Worm (Caenorhabditis elegans): ENCODE measurements around the gene gpa-1.
A peak's percentile ranks its signal among the peaks of the same experiment; 100 is the strongest.

Gene gpa-1

ce11 chrV:11177577-11177976 is at the start of gene gpa-1:
Gene gpa-1, minus strand, starts transcription at chrV:11177677.
- TF ChIP-seq pes-1 (GFP tag; IDR thresholded peaks at IDR 0.05) (no peak), ama-1 (optimal IDR thresholded peaks at IDR 0.05) (no peak), B0310.2 (tag; optimal IDR thresholded peaks at IDR 0.05) (no peak), tbx-37 (GFP tag; conservative IDR thresholded peaks at IDR 0.05) (no peak), ceh-36 (tag; optimal IDR thresholded peaks at IDR 0.05) (no peak), tra-4 (tag; optimal IDR thresholded peaks at IDR 0.05) (no peak), F13C5.2 (tag; optimal IDR thresholded peaks at IDR 0.05) (no peak), hmg-4 (GFP tag; optimal IDR thresholded peaks at IDR 0.05) (no peak), sea-1 (GFP tag; conservative IDR thresholded peaks at IDR 0.05) (no peak), scrt-1 (GFP tag; IDR thresholded peaks at IDR 0.05) (no peak), hnd-1 (tag; optimal IDR thresholded peaks at IDR 0.05) (no peak), hmbx-1 (tag; optimal IDR thresholded peaks at IDR 0.05) (no peak), ets-7 (tag; optimal IDR thresholded peaks at IDR 0.05) (no peak), ceh-13 (GFP tag; optimal IDR thresholded peaks at IDR 0.05) (no peak), aly-1 (tag; optimal IDR thresholded peaks at IDR 0.05) (no peak), flt-1 (GFP tag; IDR thresholded peaks at IDR 0.05) (no peak), tbx-11 (GFP tag; IDR thresholded peaks at IDR 0.05) (no peak)

- TF ChIP-seq flt-1 (GFP tag; IDR thresholded peaks at IDR 0.05) (no peak), B0310.2 (tag; optimal IDR thresholded peaks at IDR 0.05) (no peak), ets-7 (tag; optimal IDR thresholded peaks at IDR 0.05) (no peak), hnd-1 (tag; optimal IDR thresholded peaks at IDR 0.05) (no peak), pes-1 (GFP tag; IDR thresholded peaks at IDR 0.05) (no peak), hmbx-1 (tag; optimal IDR thresholded peaks at IDR 0.05) (no peak), tra-4 (tag; optimal IDR thresholded peaks at IDR 0.05) (no peak), scrt-1 (GFP tag; IDR thresholded peaks at IDR 0.05) (no peak), ceh-36 (tag; optimal IDR thresholded peaks at IDR 0.05) (no peak)
These were observed 48.5 kb upstream of the gpa-1 start, which contains the start of gene bgal-1 for ce11 chrV:11225981-11226380. Gene bgal-1, minus strand, starts transcription at chrV:11226018.

DNA sequence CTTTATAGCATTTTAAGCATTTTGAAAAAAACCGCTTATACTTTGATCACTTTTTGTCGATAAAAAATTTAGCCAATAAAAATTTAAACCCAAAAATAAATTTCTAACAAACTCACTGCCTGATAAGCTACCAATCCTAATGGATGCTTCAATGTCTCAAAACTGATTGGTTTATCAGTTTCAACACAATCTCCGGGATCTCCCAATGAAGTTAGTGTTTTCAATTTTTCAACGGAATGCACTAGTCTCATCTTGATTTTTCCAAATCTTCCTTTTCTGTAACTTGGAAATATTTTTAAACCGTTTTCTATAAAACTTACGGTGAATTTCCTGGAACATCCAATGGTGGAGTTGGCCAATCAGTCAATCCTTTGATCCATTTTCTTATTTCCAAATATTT is 46.2 kb upstream of the gpa-1 start:
- TF ChIP-seq ceh-36 (tag; optimal IDR thresholded peaks at IDR 0.05) (no peak), pes-1 (GFP tag; IDR thresholded peaks at IDR 0.05) (no peak)

DNA sequence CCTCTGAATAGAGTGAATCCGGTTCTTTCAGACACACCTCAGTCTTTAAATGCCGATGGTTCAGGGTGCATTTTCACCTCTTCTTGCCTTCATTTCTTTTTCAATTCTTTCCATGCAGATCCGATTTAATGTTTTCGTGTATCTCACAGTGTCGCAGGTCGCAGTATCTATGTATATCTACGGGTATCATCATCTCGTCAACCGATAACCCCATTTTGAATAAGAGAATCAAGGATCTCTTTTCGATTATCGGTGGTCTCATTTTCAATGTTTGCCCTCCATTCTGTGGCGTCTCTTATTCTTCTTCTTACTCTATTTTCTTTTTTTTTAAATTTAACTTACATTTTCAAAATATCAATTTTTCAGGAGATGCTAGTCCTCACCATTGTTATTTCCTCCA is 43.5 kb upstream of the gpa-1 start, which contains the start of gene T19B10.2:
Gene T19B10.2 (plus strand): TSS at position 367 of the 400 bp plus-strand sequence.
- no peak for TF ChIP-seq F13C5.2 (tag; optimal IDR thresholded peaks at IDR 0.05)
- no peak for TF ChIP-seq tra-4 (tag; optimal IDR thresholded peaks at IDR 0.05)
- no peak for TF ChIP-seq ceh-36 (tag; optimal IDR thresholded peaks at IDR 0.05)
- TF ChIP-seq tbx-37 (GFP tag; conservative IDR thresholded peaks at IDR 0.05): no peak
- TF ChIP-seq aly-1 (tag; optimal IDR thresholded peaks at IDR 0.05): no peak
- no peak for TF ChIP-seq B0310.2 (tag; optimal IDR thresholded peaks at IDR 0.05)
- TF ChIP-seq ceh-13 (GFP tag; optimal IDR thresholded peaks at IDR 0.05): no peak

ce11 chrV:11220415-11220814 is 42.9 kb upstream of the gpa-1 start:
- no peak for TF ChIP-seq pes-1 (GFP tag; IDR thresholded peaks at IDR 0.05)

DNA sequence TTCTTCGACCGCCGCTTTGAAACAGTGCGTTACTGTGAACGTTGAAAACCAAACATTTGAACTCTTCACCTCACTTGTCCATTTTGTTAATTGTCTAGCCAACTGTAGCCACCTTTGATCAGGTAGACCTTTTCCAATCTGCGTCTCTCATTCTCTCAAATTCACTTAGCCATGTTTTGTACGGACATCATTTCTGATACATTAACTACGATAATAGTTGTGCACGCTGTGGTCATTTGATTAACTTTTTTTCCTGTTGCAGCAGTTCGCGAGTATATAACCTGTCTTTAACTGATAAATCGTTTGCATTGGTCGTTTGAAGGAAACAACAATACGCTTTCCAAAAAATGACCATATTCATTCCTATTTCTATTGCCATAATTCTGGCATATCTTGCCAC is 39.9 kb upstream of the gpa-1 start, which contains the start of gene cyp-29A2:
Gene cyp-29A2 (plus strand): TSS at position 190 of the 400 bp plus-strand sequence.
- no peak for TF ChIP-seq tra-4 (tag; optimal IDR thresholded peaks at IDR 0.05)
- no peak for TF ChIP-seq scrt-1 (GFP tag; IDR thresholded peaks at IDR 0.05)
- TF ChIP-seq ceh-36 (tag; optimal IDR thresholded peaks at IDR 0.05): no peak
- TF ChIP-seq F13C5.2 (tag; optimal IDR thresholded peaks at IDR 0.05): no peak
- TF ChIP-seq aly-1 (tag; optimal IDR thresholded peaks at IDR 0.05): no peak
- TF ChIP-seq hnd-1 (tag; optimal IDR thresholded peaks at IDR 0.05): no peak

DNA sequence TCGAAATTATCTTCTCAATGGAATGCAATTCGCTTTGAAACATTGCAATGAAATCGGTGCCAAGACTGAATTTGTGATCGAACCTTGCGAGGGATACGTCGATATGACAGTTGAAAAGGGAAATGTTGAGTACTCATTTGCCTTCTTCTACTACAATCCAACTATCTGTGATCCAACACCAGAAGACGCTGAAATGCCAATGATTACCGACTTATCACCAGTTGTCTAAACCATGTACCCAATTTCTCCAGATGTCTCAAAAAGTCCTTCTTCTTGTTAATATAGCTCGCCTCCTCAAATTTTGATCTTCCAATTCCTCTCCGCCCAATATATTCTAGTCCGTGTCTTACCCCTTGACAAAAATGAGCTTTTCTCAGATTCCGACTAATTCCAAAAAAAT is 38.7 kb upstream of the gpa-1 start:
- no peak for TF ChIP-seq flt-1 (GFP tag; IDR thresholded peaks at IDR 0.05)
- TF ChIP-seq ets-7 (tag; optimal IDR thresholded peaks at IDR 0.05): no peak
- TF ChIP-seq sea-1 (GFP tag; conservative IDR thresholded peaks at IDR 0.05): no peak
- no peak for TF ChIP-seq tbx-11 (GFP tag; IDR thresholded peaks at IDR 0.05)
- TF ChIP-seq ceh-36 (tag; optimal IDR thresholded peaks at IDR 0.05): no peak

DNA sequence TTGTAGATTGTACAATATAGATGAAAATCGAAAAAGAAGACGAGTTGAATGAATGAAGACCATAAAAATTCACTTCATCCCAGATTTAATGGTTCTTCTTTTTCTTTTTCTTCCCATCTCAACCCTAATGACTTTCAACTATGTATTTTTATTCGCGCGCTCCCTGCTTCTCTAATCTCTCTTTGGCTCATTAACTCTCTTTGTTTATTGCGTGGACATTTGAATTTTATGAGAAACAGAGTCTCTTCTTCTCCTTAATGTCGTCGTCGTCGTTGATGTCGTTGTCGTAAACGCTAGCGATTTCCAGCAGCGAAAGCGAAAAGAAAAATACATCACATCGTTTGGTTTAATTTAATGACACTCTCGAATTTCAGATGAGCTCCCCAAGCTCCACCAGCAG is 37.1 kb upstream of the gpa-1 start:
- TF ChIP-seq sea-1 (GFP tag; conservative IDR thresholded peaks at IDR 0.05) (no peak), hmg-4 (GFP tag; optimal IDR thresholded peaks at IDR 0.05) (no peak)

- TF ChIP-seq ceh-36 (tag; optimal IDR thresholded peaks at IDR 0.05) (peak; percentile 19), flt-1 (GFP tag; IDR thresholded peaks at IDR 0.05) (no peak), scrt-1 (GFP tag; IDR thresholded peaks at IDR 0.05) (no peak), F13C5.2 (tag; optimal IDR thresholded peaks at IDR 0.05) (no peak), tbx-37 (GFP tag; conservative IDR thresholded peaks at IDR 0.05) (no peak), hnd-1 (tag; optimal IDR thresholded peaks at IDR 0.05) (no peak), pes-1 (GFP tag; IDR thresholded peaks at IDR 0.05) (no peak), tbx-11 (GFP tag; IDR thresholded peaks at IDR 0.05) (no peak)
These were observed 33.8 kb upstream of the gpa-1 start for ce11 chrV:11211323-11211722.

Data from whole organism, early embryonic.